Worm (Caenorhabditis elegans) whole organism, L4/young adult: Measurements from ENCODE around the gene C38C5.1.

ENCODE experiments used
- W03F9.2 ChIP-seq: fragments of 150-350 bp; optimal IDR thresholded peaks from 2 replicates; lab custom pipeline; 2014; ENCODE audit warnings: missing biosample characterization, missing genetic modification characterization
- dao-5 ChIP-seq: sonication (generic microtip); optimal IDR thresholded peaks from 2 replicates; lab custom pipeline; 2016; ENCODE audit warnings: missing genotype, missing genetic modification characterization, moderate library complexity, missing compliant biosample characterization
- him-1 ChIP-seq: sonication (generic microtip); optimal IDR thresholded peaks from 2 replicates; lab custom pipeline; 2016; ENCODE audit warnings: missing genotype, missing genetic modification reagents, missing genetic modification characterization, missing compliant biosample characterization

The C38C5.1 gene

ce11 chrX:5557966-5558365, at the start of gene C38C5.1:
C38C5.1 (plus strand) TSS chrX:5558055.
- no peak for TF ChIP-seq him-1 (tag; lab: Kevin White, UChicago)
- no peak for TF ChIP-seq dao-5 (tag; lab: Kevin White, UChicago)
- TF ChIP-seq W03F9.2 (tag; lab: Kevin White, UChicago) = no peak

ce11 chrX:5509114-5509877, 48.6 kb upstream of the C38C5.1 start:
- no peak for TF ChIP-seq dao-5 (tag; lab: Kevin White, UChicago)
- no peak for TF ChIP-seq him-1 (tag; lab: Kevin White, UChicago)
- no peak for TF ChIP-seq W03F9.2 (tag; lab: Kevin White, UChicago)

DNA sequence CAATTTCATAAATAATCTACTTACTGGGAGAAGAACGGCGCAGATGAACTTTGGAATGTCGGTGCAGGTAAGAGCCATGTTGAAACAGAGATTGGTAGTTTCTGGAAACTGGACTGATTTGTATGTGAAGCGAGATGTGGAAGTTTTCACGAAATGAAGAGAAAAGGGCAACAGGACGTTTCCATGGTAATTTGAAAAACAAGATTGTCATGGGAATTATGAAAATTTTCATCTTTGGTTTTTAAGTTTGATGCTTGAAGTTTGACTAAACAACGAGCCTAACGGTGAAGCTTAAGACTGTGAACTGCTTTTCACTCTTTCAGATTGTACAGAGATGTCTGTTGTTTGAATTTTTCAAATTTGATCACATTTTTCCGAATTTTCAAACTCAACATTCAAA, 45.6 kb upstream of the C38C5.1 start, which contains the start of gene T23F2.3:
T23F2.3 (minus strand) TSS at position 101 of the 400 bp plus-strand sequence.
- no peak for TF ChIP-seq W03F9.2 (tag; lab: Kevin White, UChicago)
- no peak for TF ChIP-seq him-1 (tag; lab: Kevin White, UChicago)
- no peak for TF ChIP-seq dao-5 (tag; lab: Kevin White, UChicago)

DNA sequence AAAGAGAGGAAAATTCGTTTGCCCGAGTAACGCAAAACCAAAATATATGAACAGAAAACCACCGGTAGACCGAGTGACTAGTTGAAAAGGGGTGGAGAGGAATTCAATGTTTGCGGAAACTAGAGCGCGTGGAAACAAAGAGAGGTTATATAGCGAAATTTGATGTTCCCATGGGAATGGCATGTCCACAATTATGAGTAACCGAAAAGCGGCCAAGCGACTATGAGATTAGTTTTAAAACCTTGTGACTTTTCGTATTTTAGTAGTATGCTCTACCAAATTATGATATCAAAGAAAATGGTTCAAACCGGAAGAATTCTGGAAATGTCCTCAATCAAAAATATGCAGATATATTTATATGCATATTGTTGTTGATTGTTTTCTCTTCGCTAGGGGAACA, 45.1 kb upstream of the C38C5.1 start:
- TF ChIP-seq dao-5 (tag; lab: Kevin White, UChicago) (no peak), W03F9.2 (tag; lab: Kevin White, UChicago) (no peak), him-1 (tag; lab: Kevin White, UChicago) (no peak)

DNA sequence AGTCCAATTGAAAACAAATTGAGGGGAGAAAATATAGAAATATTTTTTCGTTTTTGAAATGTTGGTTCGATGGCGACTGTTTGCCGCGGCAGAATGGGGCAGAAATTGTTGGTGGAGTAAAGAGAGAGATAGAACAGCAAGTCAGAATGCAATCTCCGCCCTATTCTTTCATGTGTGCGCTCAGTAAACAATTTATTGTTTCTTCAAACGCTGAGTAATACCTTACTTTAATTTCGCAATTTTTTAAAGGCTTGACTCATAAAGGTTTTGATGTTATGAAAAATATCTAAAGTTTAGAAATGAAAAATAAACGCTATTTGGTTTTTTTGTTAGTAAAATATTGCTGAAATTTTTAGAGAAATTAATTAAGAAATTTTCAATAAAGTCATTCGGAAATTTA, 43.5 kb upstream of the C38C5.1 start:
- TF ChIP-seq him-1 (tag; lab: Kevin White, UChicago) (no peak), W03F9.2 (tag; lab: Kevin White, UChicago) (no peak), dao-5 (tag; lab: Kevin White, UChicago) (no peak)

DNA sequence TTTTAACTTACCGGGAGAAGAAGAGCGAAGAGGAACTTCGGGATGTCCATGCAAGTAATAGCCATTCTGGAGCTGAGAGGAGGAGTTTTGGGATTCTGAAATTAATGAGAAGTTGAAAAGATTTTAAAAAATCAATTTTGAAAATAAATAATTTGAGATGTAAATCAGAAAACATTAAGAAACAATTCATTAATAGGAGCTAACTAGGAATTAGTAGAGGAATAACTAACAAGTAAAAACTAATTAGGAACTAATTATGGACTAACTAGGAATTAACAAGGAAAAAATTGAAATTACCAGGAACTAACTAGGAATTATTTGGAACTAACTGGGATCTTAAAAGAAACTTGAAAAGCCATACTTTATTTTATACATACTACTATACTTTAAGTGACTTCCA, 42.9 kb upstream of the C38C5.1 start, which contains the start of gene T23F2.4:
T23F2.4 (minus strand) TSS at position 101 of the 400 bp plus-strand sequence.
- TF ChIP-seq W03F9.2 (tag; lab: Kevin White, UChicago) (no peak), him-1 (tag; lab: Kevin White, UChicago) (no peak), dao-5 (tag; lab: Kevin White, UChicago) (no peak)

ce11 chrX:5515459-5515858, 42.4 kb upstream of the C38C5.1 start:
- TF ChIP-seq dao-5 (tag; lab: Kevin White, UChicago) (no peak), him-1 (tag; lab: Kevin White, UChicago) (no peak), W03F9.2 (tag; lab: Kevin White, UChicago) (no peak)

DNA sequence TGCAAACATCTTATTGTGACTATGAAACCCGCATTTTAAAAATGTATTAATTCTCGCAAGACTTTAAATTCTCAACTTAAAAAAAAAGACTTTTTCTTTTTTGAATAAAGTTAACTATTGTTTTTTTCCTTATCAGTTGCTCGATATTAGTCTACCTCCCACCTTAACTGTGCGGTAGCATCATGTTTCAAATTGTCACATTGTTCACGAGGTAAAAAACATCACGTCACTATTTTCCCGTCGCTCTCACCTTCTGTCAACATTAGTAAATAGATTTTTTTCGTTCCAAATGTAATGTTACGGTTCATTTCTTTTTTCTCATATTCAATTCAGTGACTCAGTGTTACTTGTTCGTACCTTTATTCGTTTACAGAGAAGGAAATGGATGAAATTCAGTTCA, 41.5 kb upstream of the C38C5.1 start:
- TF ChIP-seq W03F9.2 (tag; lab: Kevin White, UChicago) (no peak), dao-5 (tag; lab: Kevin White, UChicago) (no peak), him-1 (tag; lab: Kevin White, UChicago) (no peak)

- no peak for TF ChIP-seq him-1 (tag; lab: Kevin White, UChicago)
- TF ChIP-seq dao-5 (tag; lab: Kevin White, UChicago) = no peak
- no peak for TF ChIP-seq W03F9.2 (tag; lab: Kevin White, UChicago)
These were observed 40.8 kb upstream of the C38C5.1 start, which contains the start of gene T23F2.5 for ce11 chrX:5517063-5517462. T23F2.5 (minus strand) TSS chrX:5517163.

DNA sequence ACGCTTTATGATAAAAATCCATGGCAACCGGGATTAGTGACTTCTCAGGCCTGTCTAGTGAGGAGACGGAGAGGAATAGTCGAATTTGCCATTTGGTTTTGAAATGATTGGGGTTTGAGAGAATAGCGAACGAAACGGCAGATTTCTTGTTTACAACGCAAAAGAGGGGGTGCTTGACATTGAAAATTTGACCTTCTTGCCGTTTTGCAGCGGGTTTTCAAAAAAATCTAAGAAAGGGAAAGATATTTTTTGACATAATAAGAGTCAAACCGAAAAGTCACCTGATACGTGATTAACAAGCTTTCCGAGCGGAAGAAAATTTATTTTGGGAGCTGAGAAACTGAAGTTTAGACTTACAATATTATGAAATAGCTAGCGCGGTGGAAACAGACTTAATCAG, 40.0 kb upstream of the C38C5.1 start:
- TF ChIP-seq him-1 (tag; lab: Kevin White, UChicago) (no peak), W03F9.2 (tag; lab: Kevin White, UChicago) (no peak), dao-5 (tag; lab: Kevin White, UChicago) (no peak)

- TF ChIP-seq W03F9.2 (tag; lab: Kevin White, UChicago) (no peak), him-1 (tag; lab: Kevin White, UChicago) (no peak)
These were observed 39.5 kb upstream of the C38C5.1 start for ce11 chrX:5518352-5518751.

DNA sequence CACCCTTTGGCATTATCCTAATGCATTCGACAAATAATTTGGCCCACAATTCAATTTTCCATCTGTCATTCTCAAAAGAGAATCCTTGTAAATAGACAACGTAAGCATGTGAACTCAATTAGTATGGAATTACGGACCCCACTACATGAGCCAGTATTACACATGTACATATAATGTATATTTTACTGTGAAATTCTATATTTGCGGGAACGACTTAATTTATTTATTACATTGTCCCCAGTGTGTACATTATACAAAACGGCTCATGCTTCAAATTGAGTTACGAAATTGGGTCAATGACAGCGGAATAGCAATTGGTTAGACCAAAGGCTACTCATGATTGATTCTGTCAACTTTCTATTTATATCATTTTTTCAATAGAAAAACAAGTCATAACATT, 38.3 kb upstream of the C38C5.1 start:
- TF ChIP-seq W03F9.2 (tag; lab: Kevin White, UChicago) (no peak), dao-5 (tag; lab: Kevin White, UChicago) (no peak), him-1 (tag; lab: Kevin White, UChicago) (no peak)

DNA sequence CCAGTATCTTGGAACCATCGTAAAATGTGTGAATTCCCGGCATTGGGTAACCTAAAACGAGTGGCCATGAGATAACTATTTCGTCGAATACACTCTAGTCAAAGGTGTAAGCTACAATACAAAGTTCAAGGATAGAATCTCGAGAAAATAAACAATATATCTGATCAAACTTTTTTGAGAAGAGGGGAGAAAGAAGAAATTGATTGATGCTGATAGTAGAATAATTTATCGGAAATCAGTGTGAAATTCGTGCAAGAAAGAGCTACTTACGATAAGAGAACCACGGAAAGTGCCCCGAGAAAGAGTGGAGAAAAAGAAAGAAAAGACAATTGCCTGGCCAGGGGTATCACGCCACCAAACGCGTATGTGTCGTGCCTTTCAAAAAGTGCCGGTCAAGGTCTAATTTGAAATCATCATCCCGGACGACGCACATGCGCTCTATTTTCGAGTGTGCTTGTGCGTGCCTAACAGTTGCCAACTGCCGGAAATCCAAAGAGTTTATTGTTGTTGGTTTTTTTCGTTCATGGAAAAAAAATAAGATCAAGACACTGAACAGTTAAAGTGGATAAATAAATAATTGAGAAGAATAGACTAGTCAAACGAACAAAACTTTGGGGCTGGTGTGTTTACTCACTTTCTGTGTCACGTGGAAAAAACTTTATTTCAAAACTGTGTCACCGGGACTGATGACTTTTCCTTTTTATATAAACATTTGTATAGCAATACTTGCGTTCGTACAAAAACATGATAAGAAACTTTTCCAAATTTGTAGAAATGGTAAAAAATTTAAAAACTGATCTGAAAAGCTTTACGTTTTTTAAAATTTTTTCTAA, 34.9 kb upstream of the C38C5.1 start, which contains the start of gene mboa-3:
mboa-3 (minus strand) TSS at position 51 of the 833 bp plus-strand sequence.
- no peak for TF ChIP-seq him-1 (tag; lab: Kevin White, UChicago)
- no peak for TF ChIP-seq W03F9.2 (tag; lab: Kevin White, UChicago)
- no peak for TF ChIP-seq dao-5 (tag; lab: Kevin White, UChicago)
